Worm (Caenorhabditis elegans): ENCODE data around the gene fbxb-77.
A peak's percentile ranks its signal among the peaks of the same experiment; 100 is the strongest.

The fbxb-77 gene

ce11 chrIV:4749728-4750278 is 6.2 kb downstream of the fbxb-77 start, which contains the start of the genes rpl-20 and Y17G9B.5 (continued):
- TF ChIP-seq tra-1 (GFP tag; IDR thresholded peaks at IDR 0.05) (peak; percentile 99), Y75B8A.6 (GFP tag; IDR thresholded peaks at IDR 0.05) (peak; percentile 99), mxl-2 (GFP tag; conservative IDR thresholded peaks at IDR 0.05) (peak; percentile 94), T26A8.4 (GFP tag; IDR thresholded peaks at IDR 0.05) (peak; percentile 100), zfp-2 (tag; optimal IDR thresholded peaks at IDR 0.05) (peak; percentile 94)

DNA sequence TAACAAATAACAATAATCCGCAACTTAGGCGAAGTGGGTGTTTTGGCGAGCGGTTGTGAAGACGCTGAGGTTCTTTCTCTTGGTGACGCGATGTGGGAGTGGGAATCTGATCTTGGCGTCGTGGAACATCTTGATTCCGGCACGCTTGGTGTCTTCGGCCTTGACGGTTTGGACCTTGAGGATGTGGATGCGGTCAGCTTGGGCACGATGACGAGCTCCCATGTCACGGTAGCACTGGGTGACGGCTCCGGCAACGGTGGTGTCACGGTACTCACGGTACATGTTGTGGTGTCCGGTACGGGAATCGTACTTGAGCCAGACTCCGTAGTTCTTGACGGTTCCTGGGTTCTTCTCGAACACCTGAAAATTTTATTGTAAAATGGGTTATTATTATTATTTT is 6.8 kb downstream of the fbxb-77 start:
- TF ChIP-seq aha-1 (tag), result peak; percentile 29
- no peak for TF ChIP-seq fos-1 (tag; optimal IDR thresholded peaks at IDR 0.05)
- TF ChIP-seq mxl-2 (GFP tag; conservative IDR thresholded peaks at IDR 0.05), result no peak
- TF ChIP-seq nhr-102 (tag; optimal IDR thresholded peaks at IDR 0.05), result no peak
- TF ChIP-seq ctbp-1 (GFP tag; IDR thresholded peaks at IDR 0.05), result no peak
- TF ChIP-seq unc-130 (GFP tag; optimal IDR thresholded peaks at IDR 0.05), result no peak
- no peak for TF ChIP-seq zfp-2 (tag; optimal IDR thresholded peaks at IDR 0.05)
- no peak for TF ChIP-seq nhr-237 (tag; optimal IDR thresholded peaks at IDR 0.05)
- TF ChIP-seq madf-9 (GFP tag; conservative IDR thresholded peaks at IDR 0.05), result no peak
- TF ChIP-seq ceh-62 (tag; optimal IDR thresholded peaks at IDR 0.05), result no peak
- TF ChIP-seq ceh-44 (GFP tag; IDR thresholded peaks at IDR 0.05), result 0 out of 2 replicates have a peak, but pooled peaks have one; percentile 46
- TF ChIP-seq hif-1 (tag; optimal IDR thresholded peaks at IDR 0.05), result no peak
- TF ChIP-seq nhr-11 (tag; optimal IDR thresholded peaks at IDR 0.05), result no peak
- peak; percentile 48; the same call in 1 of the 2 replicates for TF ChIP-seq lim-7 (GFP tag; IDR thresholded peaks at IDR 0.05)
- peak; percentile 69 for TF ChIP-seq set-16 (GFP tag; IDR thresholded peaks at IDR 0.05)
- TF ChIP-seq hlh-30 (tag; optimal IDR thresholded peaks at IDR 0.05; ENCODE audit: insufficient read depth), result no peak
- no peak for TF ChIP-seq tag-97 (GFP tag; IDR thresholded peaks at IDR 0.05)
- no peak for TF ChIP-seq lin-29 (GFP tag; IDR thresholded peaks at IDR 0.05)
- TF ChIP-seq mxl-3 (GFP tag; optimal IDR thresholded peaks at IDR 0.05), result no peak
- no peak for TF ChIP-seq F26F4.8 (GFP tag; conservative IDR thresholded peaks at IDR 0.05)
- no peak for TF ChIP-seq lin-1 (GFP tag; IDR thresholded peaks at IDR 0.05)
- TF ChIP-seq ama-1 (optimal IDR thresholded peaks at IDR 0.05), result no peak
- TF ChIP-seq F44E2.7 (GFP tag; IDR thresholded peaks at IDR 0.05), result 0 out of 2 replicates have a peak, but pooled peaks have one; percentile 20
- no peak for TF ChIP-seq Y105C5A.15 (GFP tag; IDR thresholded peaks at IDR 0.05)
- no peak for TF ChIP-seq fkh-10 (GFP tag; optimal IDR thresholded peaks at IDR 0.05)

ce11 chrIV:4748408-4749105 is 7.4 kb downstream of the fbxb-77 start, which contains the start of gene cyc-2.1:
Gene cyc-2.1 (minus strand): TSS chrIV:4749012.
- TF ChIP-seq lin-39 (tag; optimal IDR thresholded peaks at IDR 0.05), result no peak
- TF ChIP-seq lin-1 (GFP tag; IDR thresholded peaks at IDR 0.05), result peak; percentile 63; the same call in 1 of the 2 replicates
- TF ChIP-seq ztf-11 (tag; optimal IDR thresholded peaks at IDR 0.05), result no peak
- TF ChIP-seq hmg-1.1 (GFP tag; IDR thresholded peaks at IDR 0.05), result peak; percentile 51; the same call in 1 of the 2 replicates
- TF ChIP-seq mdl-1 (tag; optimal IDR thresholded peaks at IDR 0.05), result no peak
- TF ChIP-seq fos-1 (tag; optimal IDR thresholded peaks at IDR 0.05), result no peak
- peak; percentile 92 for TF ChIP-seq aha-1 (tag)
- no peak for TF ChIP-seq ceh-32 (tag; optimal IDR thresholded peaks at IDR 0.05; ENCODE audit: poor library complexity)
- no peak for TF ChIP-seq attf-4 (tag; optimal IDR thresholded peaks at IDR 0.05)
- no peak for TF ChIP-seq lin-29 (GFP tag; IDR thresholded peaks at IDR 0.05)
- TF ChIP-seq pha-4 (GFP tag; IDR thresholded peaks at IDR 0.05), result peak; percentile 65; the same call in 1 of the 2 replicates
- TF ChIP-seq pha-4 (tag; optimal IDR thresholded peaks at IDR 0.05), result no peak
- no peak for TF ChIP-seq egl-27 (tag; optimal IDR thresholded peaks at IDR 0.05)
- peak; percentile 24 for TF ChIP-seq jun-1 (tag; optimal IDR thresholded peaks at IDR 0.05)
- TF ChIP-seq cey-2 (tag; optimal IDR thresholded peaks at IDR 0.05; ENCODE audit: borderline replicate concordance, insufficient read depth), result no peak
- TF ChIP-seq set-16 (GFP tag; IDR thresholded peaks at IDR 0.05), result peak; percentile 67
- TF ChIP-seq dmd-8 (GFP tag; IDR thresholded peaks at IDR 0.05), result 0 out of 2 replicates have a peak, but pooled peaks have one; percentile 54
- TF ChIP-seq T26A8.4 (GFP tag; IDR thresholded peaks at IDR 0.05), result peak; percentile 73
- TF ChIP-seq ctbp-1 (GFP tag; IDR thresholded peaks at IDR 0.05), result 0 out of 2 replicates have a peak, but pooled peaks have one; percentile 44
- peak; percentile 64 for TF ChIP-seq Y105C5A.15 (GFP tag; IDR thresholded peaks at IDR 0.05)
- TF ChIP-seq hlh-30 (tag; optimal IDR thresholded peaks at IDR 0.05; ENCODE audit: insufficient read depth), result peak; percentile 18
- TF ChIP-seq daf-12 (tag; optimal IDR thresholded peaks at IDR 0.05), result no peak
- peak; percentile 28; the same call in 1 of the 2 replicates for TF ChIP-seq Y48G9A.11 (GFP tag; IDR thresholded peaks at IDR 0.05)
- TF ChIP-seq dve-1 (tag; optimal IDR thresholded peaks at IDR 0.05; ENCODE audit: insufficient read depth), result peak; percentile 62
- peak in 1 of 2 experiments; percentile 8 for TF ChIP-seq unc-62 (GFP tag; optimal IDR thresholded peaks at IDR 0.05 in 1 of 2)
- no peak for TF ChIP-seq unc-62 (tag; optimal IDR thresholded peaks at IDR 0.05)
